Worm (Caenorhabditis elegans) whole organism, L4/young adult: Measurements from ENCODE around the gene clh-4.

Experiments
- W03F9.2 ChIP-seq: fragments of 150-350 bp; optimal IDR thresholded peaks from 2 replicates; lab custom pipeline; 2014; ENCODE audit warnings: missing biosample characterization, missing genetic modification characterization
- dao-5 ChIP-seq: sonication (generic microtip); optimal IDR thresholded peaks from 2 replicates; lab custom pipeline; 2016; ENCODE audit warnings: missing genotype, missing genetic modification characterization, moderate library complexity, missing compliant biosample characterization

- TF ChIP-seq dao-5 (tag; lab: Kevin White, UChicago) (no peak), W03F9.2 (tag; lab: Kevin White, UChicago) (no peak)
Measured at ce11 chrX:4072501-4072900, 27.9 kb downstream of the clh-4 start.
